Worm (Caenorhabditis elegans) whole organism, midembryonic: ENCODE results near the gene unc-104.
A peak's percentile ranks its signal among the peaks of the same experiment; 100 is the strongest.

Experiments
- T22C8.4 ChIP-seq: fragments of 200-800 bp; sonication (Bioruptor generic); IDR thresholded peaks from 2 replicates; pipeline ENCODE4 v1.3.6; 2022; ENCODE audit warnings: missing genetic modification characterization, missing compliant biosample characterization
- cog-1 ChIP-seq: sonication (generic microtip); optimal IDR thresholded peaks from 2 replicates; lab custom pipeline; 2016; ENCODE audit warnings: missing genetic modification characterization, missing compliant biosample characterization
- flt-1 ChIP-seq: fragments of 200-800 bp; sonication (Bioruptor generic); IDR thresholded peaks from 2 replicates; pipeline ENCODE4 v1.3.6; 2022; ENCODE audit warnings: missing genetic modification characterization, missing compliant biosample characterization
- klf-2 ChIP-seq: fragments of 200-800 bp; sonication (Bioruptor generic); conservative IDR thresholded peaks from 2 replicates; pipeline ENCODE4 v1.3.6; 2022; ENCODE audit warnings: missing genetic modification reagents, missing genetic modification characterization, missing compliant biosample characterization
- med-1 ChIP-seq: sonication (generic microtip); optimal IDR thresholded peaks from 2 replicates; lab custom pipeline; 2017; ENCODE audit warnings: missing genetic modification characterization, mild to moderate bottlenecking, missing compliant biosample characterization, antibody characterized with exemption, missing genetic modification reagents; ENCODE audit not compliant: insufficient read depth
- ref-1 ChIP-seq: fragments of 200-800 bp; sonication (Bioruptor generic); conservative IDR thresholded peaks from 2 replicates; pipeline ENCODE4 v1.3.6; 2022; ENCODE audit warnings: missing genetic modification reagents, missing genetic modification characterization, missing compliant biosample characterization
- tab-1 ChIP-seq: fragments of 200-800 bp; sonication (Bioruptor generic); IDR thresholded peaks from 2 replicates; pipeline ENCODE4 v1.3.6; 2022; ENCODE audit warnings: missing genetic modification characterization, missing compliant biosample characterization
- ztf-23 ChIP-seq: fragments of 200-800 bp; sonication (Bioruptor generic); IDR thresholded peaks from 2 replicates; pipeline ENCODE4 v1.3.6; 2022; ENCODE audit warnings: missing genetic modification reagents, missing genetic modification characterization, missing compliant biosample characterization
- ztf-29 ChIP-seq: fragments of 200-800 bp; sonication (Bioruptor generic); IDR thresholded peaks from 2 replicates; pipeline ENCODE4 v1.3.6; 2022; ENCODE audit warnings: missing genetic modification reagents, missing genetic modification characterization, missing compliant biosample characterization

unc-104 gene

DNA sequence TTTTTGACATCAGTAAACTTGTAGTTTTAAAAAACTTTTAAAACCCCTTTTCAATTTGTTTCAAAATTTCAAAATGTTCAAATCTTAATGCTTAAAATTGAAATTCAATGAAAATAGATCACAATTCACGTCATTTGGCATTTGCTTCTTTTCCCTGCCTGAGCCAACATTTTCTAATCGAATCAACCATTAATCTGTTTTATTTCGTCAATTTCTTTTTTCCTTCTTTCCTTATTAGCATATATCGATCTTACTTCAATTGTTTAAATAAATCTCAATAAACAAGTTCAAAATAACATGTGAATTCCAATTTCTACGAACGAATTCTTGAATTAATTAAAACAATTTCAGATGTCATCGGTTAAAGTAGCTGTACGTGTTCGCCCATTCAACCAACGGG is 796 bp downstream of the unc-104 start:
- TF ChIP-seq ref-1 (GFP tag; lab: Robert Waterston, UW) = no peak
- no peak for TF ChIP-seq ztf-29 (GFP tag; lab: Robert Waterston, UW)
- no peak for TF ChIP-seq med-1 (GFP tag; lab: Kevin White, UChicago)
- no peak for TF ChIP-seq ztf-23 (GFP tag; lab: Robert Waterston, UW)
- TF ChIP-seq tab-1 (GFP tag; lab: Robert Waterston, UW) = no peak
- TF ChIP-seq T22C8.4 (GFP tag; lab: Robert Waterston, UW) = no peak
- TF ChIP-seq cog-1 = no peak
- TF ChIP-seq flt-1 (GFP tag; lab: Robert Waterston, UW) = no peak
- no peak for TF ChIP-seq klf-2

DNA sequence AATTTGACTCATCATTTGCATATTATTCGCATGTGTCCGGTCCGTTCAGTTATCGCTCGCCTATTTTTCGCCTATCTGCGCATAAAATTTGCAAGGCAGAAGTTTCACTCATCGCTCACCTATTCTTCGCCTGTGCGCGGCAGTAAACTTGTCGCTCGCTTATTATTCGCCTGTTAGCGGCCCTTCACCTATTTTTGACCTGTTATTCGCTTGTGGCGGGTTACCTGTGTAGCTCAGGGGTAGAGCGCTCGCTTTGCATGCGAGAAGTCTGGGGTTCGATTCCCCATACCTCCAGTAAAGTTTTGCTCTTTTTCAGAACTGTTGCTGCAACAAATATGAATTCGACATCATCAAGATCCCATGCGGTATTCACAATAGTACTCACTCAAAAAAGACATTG is 6.6 kb downstream of the unc-104 start:
- TF ChIP-seq flt-1 (GFP tag; lab: Robert Waterston, UW) (peak; percentile 98), ztf-29 (GFP tag; lab: Robert Waterston, UW) (peak; percentile 93), klf-2 (peak; percentile 85), T22C8.4 (GFP tag; lab: Robert Waterston, UW) (peak; percentile 88), ref-1 (GFP tag; lab: Robert Waterston, UW) (peak; percentile 92), tab-1 (GFP tag; lab: Robert Waterston, UW) (peak; percentile 95), cog-1 (peak; percentile 38), ztf-23 (GFP tag; lab: Robert Waterston, UW) (peak; percentile 89), med-1 (GFP tag; lab: Kevin White, UChicago) (peak; percentile 7)

DNA sequence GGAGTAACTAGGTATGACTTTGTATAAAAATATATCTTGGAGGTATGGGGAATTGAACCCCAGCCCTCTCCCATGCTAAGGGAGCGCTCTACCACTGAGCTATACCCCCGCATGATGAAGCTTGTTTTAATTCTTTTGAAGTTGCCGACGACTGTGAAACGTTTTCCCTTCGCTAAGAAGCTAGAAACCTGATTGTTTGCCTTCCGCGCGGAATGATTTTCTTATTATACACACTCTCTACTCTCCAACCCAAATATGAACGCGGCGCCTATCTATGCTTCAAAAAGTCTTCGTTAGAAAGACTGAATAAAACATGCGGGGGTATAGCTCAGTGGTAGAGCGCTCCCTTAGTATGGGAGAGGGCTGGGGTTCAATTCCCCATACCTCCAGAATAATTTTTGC is 8.2 kb downstream of the unc-104 start:
- TF ChIP-seq med-1 (GFP tag; lab: Kevin White, UChicago) (no peak), ztf-23 (GFP tag; lab: Robert Waterston, UW) (peak; percentile 71; the same call in 1 of the 2 replicates), cog-1 (no peak), klf-2 (peak; percentile 58; the same call in 1 of the 2 replicates), flt-1 (GFP tag; lab: Robert Waterston, UW) (peak; percentile 71; the same call in 1 of the 2 replicates)

DNA sequence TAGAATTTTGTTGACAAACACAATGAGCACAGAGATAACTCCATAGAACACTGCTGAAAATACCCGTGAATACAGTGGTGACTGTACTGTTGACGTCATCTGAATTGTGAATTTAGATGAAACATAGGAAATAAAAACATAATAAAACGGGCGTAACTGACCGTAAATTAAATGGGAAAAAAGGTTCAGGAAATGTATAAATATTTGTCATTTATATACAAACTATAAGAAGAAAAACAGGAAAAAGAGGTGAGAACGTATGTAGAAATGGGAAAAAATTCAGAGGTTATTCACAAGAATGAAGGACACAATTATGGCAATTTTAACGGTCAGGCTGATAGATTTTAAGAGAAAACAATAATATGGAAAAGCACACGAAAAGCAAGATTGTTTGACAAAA is 17.8 kb downstream of the unc-104 start, which contains the start of gene sqv-7:
Gene sqv-7, minus strand, starts transcription at position 101 of the 400 bp plus-strand sequence.
- no peak for TF ChIP-seq ztf-29 (GFP tag; lab: Robert Waterston, UW)
- TF ChIP-seq cog-1 = no peak
- no peak for TF ChIP-seq klf-2

DNA sequence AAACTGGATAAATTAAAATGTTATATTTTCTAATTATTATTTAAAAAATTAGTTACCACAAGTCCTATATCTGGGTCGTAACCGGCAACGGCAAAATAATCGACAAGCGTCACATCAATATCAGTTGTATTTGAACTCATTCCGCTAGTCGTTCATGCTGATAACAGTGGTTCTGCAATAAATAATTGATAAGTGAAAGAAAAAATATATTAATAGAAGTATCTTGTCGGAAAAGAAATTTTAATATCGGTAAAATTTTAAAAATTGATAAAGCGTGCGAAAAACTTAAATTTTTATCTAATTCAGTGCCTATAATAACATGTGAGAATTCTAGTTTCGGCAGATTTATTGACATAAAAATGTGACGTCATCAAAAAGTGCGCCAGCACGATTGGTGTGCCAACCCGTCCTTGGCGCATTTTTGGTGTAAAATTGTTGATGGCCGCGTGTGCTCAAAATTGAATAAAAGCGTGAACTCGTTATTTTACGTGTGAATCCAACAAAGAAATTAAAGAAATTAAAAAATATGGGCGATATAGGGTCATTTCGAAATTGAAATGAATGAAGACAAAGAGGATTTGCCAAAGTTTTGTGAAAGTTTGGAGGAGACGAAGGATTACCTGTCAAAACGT is 27.7 kb downstream of the unc-104 start, which contains the start of the genes lst-6 and lst-5:
Gene lst-6, minus strand, starts transcription at position 140 of the 632 bp plus-strand sequence.
Gene lst-5, plus strand, starts transcription at position 544 of the 632 bp plus-strand sequence.
- TF ChIP-seq T22C8.4 (GFP tag; lab: Robert Waterston, UW) (no peak), klf-2 (no peak), med-1 (GFP tag; lab: Kevin White, UChicago) (peak; percentile 10), ref-1 (GFP tag; lab: Robert Waterston, UW) (no peak)

DNA sequence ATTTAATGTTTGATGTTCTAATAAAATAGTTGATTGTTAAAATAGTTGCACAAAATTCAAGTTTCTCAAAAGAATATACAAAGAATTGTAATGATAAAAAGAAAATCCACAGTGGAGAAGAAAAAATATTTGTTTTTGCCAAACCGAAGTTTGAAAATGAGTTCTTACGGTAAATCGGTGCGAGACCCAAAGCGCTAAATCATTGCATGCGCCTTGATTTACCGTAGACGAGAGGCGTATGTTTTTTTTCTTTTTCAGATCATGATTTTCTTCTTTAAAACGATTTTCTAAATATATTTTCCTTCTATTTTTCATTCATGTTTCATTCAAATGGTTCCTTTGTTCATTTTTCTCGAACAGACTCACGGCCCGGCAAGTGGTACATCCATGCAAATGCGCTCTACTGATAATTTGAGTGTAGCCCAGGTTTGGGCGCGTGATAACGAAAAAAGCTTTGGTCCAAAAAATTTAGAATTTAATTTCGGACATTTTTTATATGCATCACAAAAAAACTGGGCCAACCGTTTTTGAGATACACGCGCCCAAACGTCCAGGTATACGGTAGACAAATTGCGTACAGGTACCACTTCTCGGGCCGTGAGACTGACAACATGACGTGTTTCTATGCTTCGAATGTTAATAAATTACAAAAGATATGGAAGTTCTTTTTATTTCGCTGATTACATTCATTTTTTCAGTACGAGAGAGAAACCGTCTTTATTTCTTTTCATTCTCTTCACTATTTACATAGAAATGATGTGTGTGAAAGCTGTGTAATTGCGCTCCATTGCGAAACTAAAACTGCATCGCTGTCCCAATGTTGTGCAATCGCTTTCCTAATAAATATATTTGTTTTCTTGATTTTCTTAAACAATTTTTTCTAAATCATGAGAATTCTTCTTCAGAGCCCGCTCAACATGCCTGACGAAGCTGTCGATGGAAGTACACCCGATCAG is 30.4 kb downstream of the unc-104 start, which contains the start of gene znf-598:
Gene znf-598, plus strand, starts transcription at position 906 of the 956 bp plus-strand sequence.
- peak; percentile 4 for TF ChIP-seq cog-1
- TF ChIP-seq ztf-29 (GFP tag; lab: Robert Waterston, UW) = no peak
- TF ChIP-seq med-1 (GFP tag; lab: Kevin White, UChicago) = no peak

DNA sequence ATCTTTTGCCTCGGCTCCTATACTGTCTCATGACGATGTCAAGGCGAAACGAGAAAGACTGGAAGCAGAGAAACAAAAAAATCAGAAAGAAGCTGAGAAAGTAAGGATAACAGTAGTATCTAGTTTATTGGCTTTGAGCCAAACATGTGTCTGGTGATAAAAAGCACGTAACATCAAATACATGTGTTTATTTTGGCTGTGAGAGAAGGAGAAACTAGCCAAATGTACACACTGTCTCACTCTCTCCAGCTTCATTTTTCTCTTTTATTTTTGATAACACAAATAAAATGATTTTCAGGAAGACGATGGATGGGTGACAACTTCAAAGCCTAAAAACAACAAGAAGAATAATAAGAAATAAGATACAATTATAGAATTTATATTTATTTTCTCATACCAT is 34.7 kb downstream of the unc-104 start:
- TF ChIP-seq cog-1 (no peak), ztf-29 (GFP tag; lab: Robert Waterston, UW) (no peak), ref-1 (GFP tag; lab: Robert Waterston, UW) (no peak), flt-1 (GFP tag; lab: Robert Waterston, UW) (no peak), T22C8.4 (GFP tag; lab: Robert Waterston, UW) (no peak), klf-2 (no peak), med-1 (GFP tag; lab: Kevin White, UChicago) (no peak), tab-1 (GFP tag; lab: Robert Waterston, UW) (no peak), ztf-23 (GFP tag; lab: Robert Waterston, UW) (no peak)

DNA sequence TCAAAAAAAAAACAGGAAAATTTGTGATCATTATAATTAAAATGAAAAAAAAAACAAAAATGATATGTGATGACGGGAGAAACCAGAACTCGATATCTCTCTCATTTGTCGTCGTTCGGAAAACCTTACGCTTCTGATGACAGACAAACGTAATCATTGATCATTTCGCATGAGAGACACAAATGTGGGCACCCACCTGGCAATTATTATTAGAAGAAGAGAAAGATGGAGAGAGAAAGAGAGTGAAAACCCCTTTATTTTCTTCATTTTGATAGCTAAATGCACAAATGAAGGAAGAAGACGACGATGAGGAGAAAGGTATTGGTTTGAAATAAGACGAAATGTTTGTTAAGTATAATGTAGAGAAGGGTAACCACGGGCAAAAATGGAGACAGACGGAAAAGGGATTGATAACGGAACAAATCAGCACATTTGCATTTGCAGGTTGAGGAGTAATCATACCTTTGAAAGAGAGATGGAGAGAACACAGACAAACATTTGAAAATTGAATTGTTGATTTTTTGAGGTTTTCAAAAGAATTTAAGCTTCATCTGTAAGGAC is 36.4 kb downstream of the unc-104 start:
- TF ChIP-seq ztf-29 (GFP tag; lab: Robert Waterston, UW) (no peak), ref-1 (GFP tag; lab: Robert Waterston, UW) (no peak), med-1 (GFP tag; lab: Kevin White, UChicago) (no peak), tab-1 (GFP tag; lab: Robert Waterston, UW) (no peak), T22C8.4 (GFP tag; lab: Robert Waterston, UW) (no peak), flt-1 (GFP tag; lab: Robert Waterston, UW) (no peak), ztf-23 (GFP tag; lab: Robert Waterston, UW) (no peak), cog-1 (no peak), klf-2 (no peak)

DNA sequence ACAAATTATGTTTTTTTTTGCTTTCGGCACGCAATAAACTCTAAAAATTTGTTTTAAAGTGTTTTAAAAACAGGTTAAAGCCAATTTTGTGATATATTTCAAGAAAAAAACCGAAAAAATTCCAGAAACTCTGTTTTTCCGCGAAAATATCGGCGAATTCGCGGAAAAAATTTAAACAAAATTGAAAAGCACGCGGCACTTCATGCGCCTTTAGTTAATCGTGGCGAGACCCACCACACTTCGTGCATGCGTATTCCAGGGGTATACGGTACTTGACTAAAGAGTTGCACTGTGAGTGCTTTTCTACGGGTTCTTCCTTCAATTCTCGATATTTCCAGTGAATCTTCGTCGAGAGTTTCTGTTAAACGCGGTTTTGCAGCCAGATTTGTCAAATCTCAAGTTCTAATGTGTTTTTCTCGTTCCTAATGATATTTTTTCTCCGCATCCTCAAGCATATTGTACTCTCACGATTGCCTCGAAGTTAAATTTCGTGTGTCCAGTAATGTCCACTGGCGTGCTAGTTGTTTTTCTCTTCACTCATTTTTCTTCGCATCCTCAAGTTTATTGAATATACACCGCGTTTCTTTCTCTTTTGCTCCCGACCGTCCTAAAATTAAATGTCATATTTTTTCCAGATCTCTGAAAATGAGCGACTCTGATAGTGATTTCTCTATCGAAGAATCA is 43.0 kb downstream of the unc-104 start, which contains the start of gene cin-4:
Gene cin-4, plus strand, starts transcription at position 634 of the 684 bp plus-strand sequence.
- no peak for TF ChIP-seq klf-2
- no peak for TF ChIP-seq ref-1 (GFP tag; lab: Robert Waterston, UW)
- no peak for TF ChIP-seq T22C8.4 (GFP tag; lab: Robert Waterston, UW)
- TF ChIP-seq cog-1 = no peak
- TF ChIP-seq ztf-23 (GFP tag; lab: Robert Waterston, UW) = no peak
- no peak for TF ChIP-seq med-1 (GFP tag; lab: Kevin White, UChicago)
- no peak for TF ChIP-seq flt-1 (GFP tag; lab: Robert Waterston, UW)
- no peak for TF ChIP-seq tab-1 (GFP tag; lab: Robert Waterston, UW)
- TF ChIP-seq ztf-29 (GFP tag; lab: Robert Waterston, UW) = no peak
